Fruit fly (Drosophila melanogaster): ENCODE measurements around the gene CG7049.

CG7049 gene

dm6 chr3L:156591-157303 is 19.3 kb downstream of the CG7049 start:
- no peak for TF ChIP-seq CG8478 (optimal IDR thresholded peaks at IDR 0.05)
- TF ChIP-seq CTCF (optimal IDR thresholded peaks at IDR 0.05), result no peak

dm6 chr3L:153670-154069 is 22.4 kb downstream of the CG7049 start:
- TF ChIP-seq CTCF (optimal IDR thresholded peaks at IDR 0.05) (no peak), CG8478 (optimal IDR thresholded peaks at IDR 0.05) (no peak)

DNA sequence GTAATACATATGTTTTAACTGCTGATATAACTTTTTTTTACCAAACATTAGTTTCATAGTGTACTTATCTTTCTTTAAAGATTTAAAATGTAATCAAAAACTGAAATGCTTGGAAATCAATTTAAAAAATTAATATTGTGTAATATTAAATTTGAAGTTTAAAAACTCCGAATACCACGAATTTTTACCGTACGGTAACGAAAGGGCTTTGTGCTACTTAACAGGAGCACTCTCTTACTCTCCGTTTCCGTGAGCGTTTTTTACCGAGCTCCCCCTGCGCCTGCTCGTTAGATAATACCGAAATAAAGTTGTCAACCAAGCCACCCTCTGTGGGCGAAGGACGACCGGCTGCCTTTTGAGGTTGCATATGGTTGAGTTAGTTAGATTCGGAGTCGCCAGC is 23.5 kb downstream of the CG7049 start, which contains the start of the genes Dic61B and p130CAS:
TSS of gene Dic61B (minus strand) at position 101 of the 400 bp plus-strand sequence.
TSS of gene p130CAS (plus strand) at position 396 of the 400 bp plus-strand sequence.
- no peak for TF ChIP-seq CG8478 (optimal IDR thresholded peaks at IDR 0.05)
- TF ChIP-seq CTCF (optimal IDR thresholded peaks at IDR 0.05), result no peak

dm6 chr3L:145998-146576 is 29.9 kb downstream of the CG7049 start, which contains the start of gene CG6845:
CG6845 (plus strand) TSS chr3L:146433.
- TF ChIP-seq CTCF (optimal IDR thresholded peaks at IDR 0.05) (peak in 1 of 2 experiments; percentile 17), CG8478 (optimal IDR thresholded peaks at IDR 0.05) (no peak)

dm6 chr3L:140838-141559 is 35.0 kb downstream of the CG7049 start:
- TF ChIP-seq CG8478 (optimal IDR thresholded peaks at IDR 0.05) (no peak), CTCF (optimal IDR thresholded peaks at IDR 0.05) (no peak)

DNA sequence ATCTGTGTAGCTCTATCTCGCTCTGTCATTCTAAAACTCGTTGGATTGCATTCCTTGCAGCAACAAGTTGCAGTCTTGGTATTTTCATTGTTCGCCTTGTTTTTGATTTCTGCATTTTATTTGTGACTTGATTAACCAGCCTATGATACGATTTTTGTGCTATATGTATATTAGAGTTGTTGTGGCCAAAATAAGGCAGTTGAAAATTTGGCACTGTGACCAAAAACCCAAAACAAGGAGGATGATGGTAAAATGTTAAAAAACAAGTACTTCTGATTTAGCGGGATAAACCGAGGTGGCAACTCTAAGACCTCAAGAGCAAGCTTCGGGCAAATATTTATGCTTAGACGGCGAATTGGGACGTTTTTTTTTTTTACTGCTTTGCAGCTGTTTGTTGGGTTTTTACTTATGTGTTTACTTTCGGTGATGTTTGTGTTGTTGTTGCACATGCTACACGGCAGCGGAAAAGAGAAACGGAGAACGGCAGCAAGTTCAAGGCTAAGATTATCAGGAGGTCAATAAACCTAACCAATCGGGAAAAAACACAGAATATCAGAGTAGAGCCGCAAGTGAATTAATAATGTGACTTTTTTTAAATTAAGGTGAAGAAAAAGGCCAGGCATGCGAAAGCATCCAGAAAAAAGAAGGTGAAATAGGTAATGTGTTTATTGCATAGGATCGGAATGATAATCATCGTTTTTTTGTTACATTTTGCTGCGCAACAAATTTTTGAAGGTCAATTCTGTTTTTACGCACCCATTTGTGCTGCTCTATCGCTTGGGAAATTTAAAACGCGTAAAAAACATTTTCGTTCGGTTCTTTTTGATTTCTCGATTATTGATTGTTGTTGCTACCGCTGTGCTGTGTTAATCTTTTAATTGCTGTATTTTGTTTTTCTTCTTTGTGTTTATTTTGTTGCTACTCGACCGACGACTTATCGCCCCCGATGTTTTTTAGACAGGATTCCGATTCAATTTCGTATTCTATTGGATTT is 36.2 kb downstream of the CG7049 start:
- TF ChIP-seq CG8478 (optimal IDR thresholded peaks at IDR 0.05) (no peak), CTCF (optimal IDR thresholded peaks at IDR 0.05) (no peak)

DNA sequence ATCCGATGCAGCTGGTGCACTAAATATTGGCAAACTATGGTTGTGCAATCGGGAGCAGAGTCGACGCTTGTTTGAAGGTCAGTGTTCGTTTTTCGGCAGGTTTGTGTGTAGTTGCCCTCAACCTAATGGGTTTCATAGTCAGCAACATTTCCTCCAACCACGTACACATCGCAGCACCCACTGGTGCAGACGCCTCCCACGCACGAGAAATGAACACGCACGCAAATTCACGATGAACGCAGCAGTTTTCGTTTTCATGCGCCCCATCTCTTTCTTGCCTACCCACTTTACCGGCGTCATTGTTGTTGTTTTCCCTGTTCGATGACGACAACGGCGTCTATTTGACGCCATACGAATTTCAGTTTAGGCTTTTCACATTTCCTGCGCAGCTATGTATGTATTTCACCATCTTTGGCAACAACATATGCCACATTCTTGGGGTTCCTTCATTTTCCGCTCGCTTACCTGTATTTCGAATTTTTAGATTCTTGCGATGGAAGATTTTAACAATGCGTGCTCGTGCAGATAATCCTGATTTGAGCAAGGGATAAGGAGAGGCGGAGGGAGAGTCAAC is 38.3 kb downstream of the CG7049 start:
- TF ChIP-seq CTCF (optimal IDR thresholded peaks at IDR 0.05), result no peak

DNA sequence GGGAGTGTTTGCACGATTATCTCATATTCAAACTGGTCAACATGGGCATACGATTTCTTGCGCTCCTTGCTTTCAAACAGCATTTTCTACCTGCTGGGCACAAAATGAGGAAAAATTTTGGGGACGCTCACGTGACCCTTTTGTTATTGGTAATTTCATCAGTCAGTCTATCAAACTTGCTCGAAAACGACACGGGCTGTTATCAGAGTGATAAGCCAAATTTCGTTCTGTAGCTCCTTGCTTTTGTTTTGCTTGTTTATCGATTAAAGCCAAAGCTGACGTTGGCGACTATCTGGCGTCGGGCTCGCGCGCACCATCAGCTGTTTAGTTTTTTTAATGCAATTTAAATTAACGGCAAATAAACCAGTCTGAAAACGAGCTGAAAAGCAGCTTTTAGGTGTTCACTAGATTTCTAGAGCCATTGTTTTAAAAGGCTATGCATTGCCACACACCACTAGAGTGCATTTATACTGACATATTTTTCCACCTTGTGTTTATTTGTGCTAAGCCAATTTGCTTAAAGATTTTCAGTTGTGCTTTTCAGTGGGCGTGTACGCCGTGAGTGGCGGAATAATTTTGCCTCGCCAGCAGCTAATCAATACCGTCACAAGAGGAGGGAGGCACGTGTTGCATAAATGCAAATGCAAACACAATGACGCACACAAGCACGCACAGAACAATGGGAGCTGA is 39.3 kb downstream of the CG7049 start:
- TF ChIP-seq CTCF (optimal IDR thresholded peaks at IDR 0.05) (no peak), CG8478 (optimal IDR thresholded peaks at IDR 0.05) (no peak)

DNA sequence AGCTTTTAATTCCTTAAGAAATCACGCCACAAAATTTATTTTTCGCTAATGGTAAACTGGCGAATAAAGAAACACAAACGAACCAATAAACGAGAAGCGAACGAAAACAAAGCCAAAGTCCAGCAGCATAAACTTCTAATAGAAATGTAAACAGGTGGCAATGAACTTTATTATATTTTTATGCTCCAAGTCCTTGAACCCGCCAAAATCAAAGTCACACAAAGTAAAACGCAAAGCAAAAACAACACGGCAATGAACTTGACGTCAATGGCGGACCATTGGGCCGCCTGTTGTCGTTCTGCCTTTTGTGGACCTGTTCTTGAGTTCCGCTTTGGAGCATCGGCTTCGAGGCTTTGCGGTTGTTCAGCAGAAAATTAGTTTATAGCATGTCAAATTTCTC is 41.2 kb downstream of the CG7049 start:
- TF ChIP-seq CTCF (optimal IDR thresholded peaks at IDR 0.05) (no peak), CG8478 (optimal IDR thresholded peaks at IDR 0.05) (no peak)

DNA sequence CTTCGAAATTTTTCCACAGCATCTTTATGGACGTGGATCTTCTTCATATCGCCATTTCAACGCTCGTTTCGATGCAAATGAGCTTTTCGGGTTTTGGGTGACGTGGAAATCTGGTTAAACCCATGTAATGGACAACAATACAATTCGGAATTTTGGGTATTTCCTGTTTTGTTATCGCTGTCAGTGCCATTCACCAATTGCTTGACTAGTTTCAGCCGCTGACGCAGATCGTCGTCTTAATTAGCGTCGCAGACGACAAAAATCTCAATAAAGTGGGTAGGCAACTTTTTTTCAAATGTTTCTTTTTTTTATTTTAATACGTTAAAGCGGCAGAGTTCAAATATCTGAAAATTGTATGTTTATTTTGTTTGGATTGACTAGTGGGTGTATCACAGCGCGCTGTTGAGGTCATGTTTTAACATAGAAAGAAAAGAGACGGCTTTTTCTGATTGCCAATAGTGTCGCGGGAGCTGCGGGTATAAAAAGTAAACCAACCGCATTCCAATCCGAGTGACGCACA is 42.2 kb downstream of the CG7049 start:
- TF ChIP-seq CG8478 (optimal IDR thresholded peaks at IDR 0.05) (no peak), CTCF (optimal IDR thresholded peaks at IDR 0.05) (no peak)

DNA sequence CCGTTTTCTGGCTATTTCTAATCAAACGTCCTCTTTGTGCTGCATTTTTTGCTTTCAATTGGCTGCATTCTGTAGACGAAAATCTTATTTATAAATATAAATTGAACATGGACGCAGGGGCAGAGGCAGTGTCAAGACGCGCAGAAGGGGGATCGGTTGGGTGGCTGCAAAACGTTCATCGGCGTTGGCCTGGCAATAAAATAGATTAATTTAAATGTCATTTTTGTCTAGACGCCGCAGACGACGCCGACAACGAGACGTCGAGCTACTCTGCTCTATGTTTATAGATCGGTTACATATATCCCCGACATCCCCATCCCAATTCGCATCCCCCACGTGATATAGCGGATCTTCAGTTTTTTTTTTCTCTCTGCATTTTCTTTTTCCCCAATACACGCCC is 42.6 kb downstream of the CG7049 start:
- TF ChIP-seq CTCF (optimal IDR thresholded peaks at IDR 0.05) (no peak), CG8478 (optimal IDR thresholded peaks at IDR 0.05) (no peak)

- no peak for TF ChIP-seq CG8478 (optimal IDR thresholded peaks at IDR 0.05)
- TF ChIP-seq CTCF (optimal IDR thresholded peaks at IDR 0.05), result no peak
Measured at dm6 chr3L:131998-132693, 43.9 kb downstream of the CG7049 start.
